Worm (Caenorhabditis elegans) whole organism, L2 larva: Measurements from ENCODE around the gene ced-2.

Experiments used
- F13H6.1 ChIP-seq: sonication (generic microtip); optimal IDR thresholded peaks from 2 replicates; lab custom pipeline; 2016; ENCODE audit warnings: missing genetic modification characterization, missing compliant biosample characterization
- alr-1 ChIP-seq: fragments of 150-350 bp; optimal IDR thresholded peaks from 2 replicates; lab custom pipeline; 2014; ENCODE audit warnings: missing biosample characterization, missing genetic modification characterization
- ceh-82 ChIP-seq: fragments of 150-350 bp; optimal IDR thresholded peaks from 2 replicates; lab custom pipeline; 2014; ENCODE audit warnings: missing biosample characterization, missing genetic modification characterization
- crh-2 ChIP-seq: sonication (generic microtip); optimal IDR thresholded peaks from 2 replicates; lab custom pipeline; 2017; ENCODE audit warnings: missing biosample characterization, missing genetic modification characterization
- lin-11 ChIP-seq: fragments of 150-350 bp; sonication (generic microtip); optimal IDR thresholded peaks from 2 replicates; lab custom pipeline; 2014; ENCODE audit warnings: missing biosample characterization, missing genetic modification characterization, inconsistent platforms, mixed read lengths
- nhr-10 ChIP-seq: sonication (generic microtip); optimal IDR thresholded peaks from 2 replicates; lab custom pipeline; 2017; ENCODE audit warnings: missing biosample characterization, missing genetic modification characterization
- nhr-11 ChIP-seq: fragments of 150-350 bp; optimal IDR thresholded peaks from 2 replicates; lab custom pipeline; 2014; ENCODE audit warnings: missing biosample characterization, missing genetic modification characterization
- peb-1 ChIP-seq: fragments of 150-350 bp; optimal IDR thresholded peaks from 2 replicates; lab custom pipeline; 2014; ENCODE audit warnings: missing biosample characterization, missing genetic modification characterization
- skn-1 ChIP-seq: sonication (generic microtip); optimal IDR thresholded peaks from 2 replicates; lab custom pipeline; 2017; ENCODE audit warnings: missing biosample characterization, missing genetic modification characterization
- zag-1 ChIP-seq: fragments of 150-350 bp; optimal IDR thresholded peaks from 2 replicates; lab custom pipeline; 2014; ENCODE audit warnings: missing biosample characterization, missing genetic modification characterization

DNA sequence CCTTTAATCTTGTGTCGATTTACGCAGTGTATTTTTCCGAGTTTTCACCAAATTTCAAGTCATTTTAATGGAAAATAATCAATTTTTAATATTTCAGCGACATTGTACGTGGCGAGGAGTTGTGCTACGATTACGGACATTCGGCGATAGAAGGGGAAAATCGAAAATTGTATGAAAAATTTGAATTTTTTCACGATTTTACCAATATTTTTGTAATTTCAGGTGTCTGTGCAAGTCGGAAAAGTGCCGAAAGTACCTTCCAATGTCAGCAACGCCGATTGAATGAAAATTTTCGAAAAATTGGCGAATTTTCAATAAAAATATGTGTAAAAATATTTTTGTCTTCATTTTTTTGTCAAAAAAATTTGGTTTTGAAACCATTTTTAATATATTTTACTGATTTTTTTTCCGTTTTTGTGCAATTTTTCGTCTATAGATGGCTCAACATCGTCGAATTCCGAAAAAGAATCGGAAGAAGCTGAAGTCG, 8.2 kb downstream of the ced-2 start, which contains the start of gene Y41D4B.11:
- no peak for TF ChIP-seq zag-1 (tag; lab: Kevin White, UChicago)
- no peak for TF ChIP-seq F13H6.1 (tag; lab: Kevin White, UChicago)
- TF ChIP-seq skn-1 (tag; lab: Kevin White, UChicago) = no peak
- TF ChIP-seq alr-1 = no peak
- no peak for TF ChIP-seq crh-2 (tag; lab: Kevin White, UChicago)
- TF ChIP-seq lin-11 = no peak
- TF ChIP-seq peb-1 (tag; lab: Kevin White, UChicago) = no peak
- no peak for TF ChIP-seq nhr-10 (tag; lab: Kevin White, UChicago)
- no peak for TF ChIP-seq nhr-11 (tag; lab: Kevin White, UChicago)
- TF ChIP-seq ceh-82 = no peak
